Comparison of ENCODE assay signal across 5 worm cellular contexts in the genomic region with DNA sequence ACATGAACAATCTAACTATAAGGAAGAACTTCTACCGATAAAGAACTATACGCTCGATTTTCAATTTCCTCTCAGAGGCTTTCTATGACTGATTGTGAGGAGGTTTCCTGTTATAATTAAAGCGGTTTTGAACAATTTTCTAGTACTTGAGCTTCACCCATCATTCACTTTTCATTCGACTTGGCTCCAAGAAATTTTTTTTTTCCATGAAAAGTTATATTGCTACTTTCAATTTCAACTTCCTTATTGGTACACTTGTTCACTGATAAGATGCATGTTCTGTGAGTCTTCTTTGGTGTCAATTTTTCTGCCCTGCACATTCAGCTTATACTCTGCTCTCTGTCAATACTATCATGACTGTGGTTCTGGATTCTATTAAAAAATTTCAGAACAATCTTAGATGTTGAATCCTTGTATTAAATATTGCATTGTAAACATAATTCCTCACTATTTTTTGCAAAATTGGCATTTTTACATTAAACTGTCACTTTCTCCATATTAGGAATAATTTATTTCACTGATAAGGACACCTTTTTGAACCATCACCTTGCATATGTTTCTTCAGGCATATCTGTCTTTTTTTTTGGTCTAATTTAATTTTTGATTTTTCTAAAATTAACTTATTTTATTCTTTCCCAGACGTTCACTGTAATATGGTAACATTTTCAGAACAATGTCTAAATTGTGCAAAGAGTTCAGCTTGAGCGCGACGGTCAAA.
TF ChIP-seq lines count a peak whose summit lies in the region.

TSS of gene math-10 (plus strand) at position 668 of the 718 bp plus-strand sequence.

TF ChIP-seq in whole organism, L1 larva, 84 proteins besides CTCF, POLR2A, EP300 and RAD21:
- TF ChIP-seq ztf-11 (tag; optimal IDR thresholded peaks at IDR 0.05; lab: Kevin White, UChicago) (no peak), elt-2 (tag; optimal IDR thresholded peaks at IDR 0.05; lab: Kevin White, UChicago) (peak; percentile 33)
TF ChIP-seq in whole organism, L1 larva: peak in this region for 1.

TF ChIP-seq in whole organism, L2 larva, 48 proteins besides CTCF, POLR2A, EP300 and RAD21:
- TF ChIP-seq peb-1 (tag; optimal IDR thresholded peaks at IDR 0.05; lab: Kevin White, UChicago) (no peak), egl-27 (tag; optimal IDR thresholded peaks at IDR 0.05; lab: Kevin White, UChicago) (no peak), fos-1 (tag; optimal IDR thresholded peaks at IDR 0.05; lab: Kevin White, UChicago) (peak; percentile 24), crh-2 (tag; optimal IDR thresholded peaks at IDR 0.05; lab: Kevin White, UChicago) (peak; percentile 7)

TF ChIP-seq in whole organism, L3 larva, 47 proteins besides CTCF, POLR2A, EP300 and RAD21:
- TF ChIP-seq lsy-12 (tag; optimal IDR thresholded peaks at IDR 0.05; lab: Kevin White, UChicago) (no peak), nhr-23 (tag; optimal IDR thresholded peaks at IDR 0.05; lab: Kevin White, UChicago) (no peak), unc-39 (tag; optimal IDR thresholded peaks at IDR 0.05; lab: Kevin White, UChicago) (no peak), lin-15B (tag; optimal IDR thresholded peaks at IDR 0.05; lab: Kevin White, UChicago) (no peak), hmg-11 (tag; optimal IDR thresholded peaks at IDR 0.05; lab: Kevin White, UChicago) (no peak), ama-1 (optimal IDR thresholded peaks at IDR 0.05; lab: Kevin White, UChicago) (no peak), elt-2 (tag; optimal IDR thresholded peaks at IDR 0.05; lab: Kevin White, UChicago) (peak; percentile 71), skn-1 (tag; optimal IDR thresholded peaks at IDR 0.05; lab: Kevin White, UChicago) (no peak)

TF ChIP-seq in whole organism, L4 larva, 104 proteins besides CTCF, POLR2A, EP300 and RAD21:
- no peak for TF ChIP-seq nhr-48 (tag; optimal IDR thresholded peaks at IDR 0.05; lab: Kevin White, UChicago)
- TF ChIP-seq pqm-1 (tag; optimal IDR thresholded peaks at IDR 0.05; lab: Kevin White, UChicago), result peak; percentile 8
- TF ChIP-seq unc-62 (GFP tag; optimal IDR thresholded peaks at IDR 0.05 in 1 of 2; lab: Kevin White, UChicago), result peak in 1 of 2 experiments; percentile 79
- no peak for TF ChIP-seq unc-62 (tag; optimal IDR thresholded peaks at IDR 0.05; lab: Kevin White, UChicago)
- TF ChIP-seq nhr-28 (tag; optimal IDR thresholded peaks at IDR 0.05; lab: Kevin White, UChicago), result peak; percentile 33
- TF ChIP-seq dmd-6 (GFP tag; IDR thresholded peaks at IDR 0.05; lab: Robert Waterston, UW), result peak; percentile 55
- TF ChIP-seq spr-1 (tag; optimal IDR thresholded peaks at IDR 0.05; lab: Kevin White, UChicago), result no peak
- TF ChIP-seq hlh-11 (tag; optimal IDR thresholded peaks at IDR 0.05; lab: Kevin White, UChicago), result peak; percentile 54

TF ChIP-seq in whole organism, young adult, 124 proteins besides CTCF, POLR2A, EP300 and RAD21:
- TF ChIP-seq F57C9.4 (tag; optimal IDR thresholded peaks at IDR 0.05; lab: Kevin White, UChicago) (no peak), nhr-80 (tag; optimal IDR thresholded peaks at IDR 0.05; lab: Kevin White, UChicago) (peak; percentile 72), C17E4.6 (GFP tag; IDR thresholded peaks at IDR 0.05; lab: Robert Waterston, UW) (no peak)
